Worm (Caenorhabditis elegans) whole organism, midembryonic: ENCODE data around the gene ptp-3.

Source experiments
- T22C8.4 ChIP-seq: fragments of 200-800 bp; sonication (Bioruptor generic); IDR thresholded peaks from 2 replicates; pipeline ENCODE4 v1.3.6; 2022; ENCODE audit warnings: missing genetic modification characterization, missing compliant biosample characterization
- cog-1 ChIP-seq: sonication (generic microtip); optimal IDR thresholded peaks from 2 replicates; lab custom pipeline; 2016; ENCODE audit warnings: missing genetic modification characterization, missing compliant biosample characterization
- flt-1 ChIP-seq: fragments of 200-800 bp; sonication (Bioruptor generic); IDR thresholded peaks from 2 replicates; pipeline ENCODE4 v1.3.6; 2022; ENCODE audit warnings: missing genetic modification characterization, missing compliant biosample characterization
- klf-2 ChIP-seq: fragments of 200-800 bp; sonication (Bioruptor generic); conservative IDR thresholded peaks from 2 replicates; pipeline ENCODE4 v1.3.6; 2022; ENCODE audit warnings: missing genetic modification reagents, missing genetic modification characterization, missing compliant biosample characterization
- med-1 ChIP-seq: sonication (generic microtip); optimal IDR thresholded peaks from 2 replicates; lab custom pipeline; 2017; ENCODE audit warnings: missing genetic modification characterization, mild to moderate bottlenecking, missing compliant biosample characterization, antibody characterized with exemption, missing genetic modification reagents; ENCODE audit not compliant: insufficient read depth
- tab-1 ChIP-seq: fragments of 200-800 bp; sonication (Bioruptor generic); IDR thresholded peaks from 2 replicates; pipeline ENCODE4 v1.3.6; 2022; ENCODE audit warnings: missing genetic modification characterization, missing compliant biosample characterization
- ztf-23 ChIP-seq: fragments of 200-800 bp; sonication (Bioruptor generic); IDR thresholded peaks from 2 replicates; pipeline ENCODE4 v1.3.6; 2022; ENCODE audit warnings: missing genetic modification reagents, missing genetic modification characterization, missing compliant biosample characterization
- ztf-29 ChIP-seq: fragments of 200-800 bp; sonication (Bioruptor generic); IDR thresholded peaks from 2 replicates; pipeline ENCODE4 v1.3.6; 2022; ENCODE audit warnings: missing genetic modification reagents, missing genetic modification characterization, missing compliant biosample characterization

DNA sequence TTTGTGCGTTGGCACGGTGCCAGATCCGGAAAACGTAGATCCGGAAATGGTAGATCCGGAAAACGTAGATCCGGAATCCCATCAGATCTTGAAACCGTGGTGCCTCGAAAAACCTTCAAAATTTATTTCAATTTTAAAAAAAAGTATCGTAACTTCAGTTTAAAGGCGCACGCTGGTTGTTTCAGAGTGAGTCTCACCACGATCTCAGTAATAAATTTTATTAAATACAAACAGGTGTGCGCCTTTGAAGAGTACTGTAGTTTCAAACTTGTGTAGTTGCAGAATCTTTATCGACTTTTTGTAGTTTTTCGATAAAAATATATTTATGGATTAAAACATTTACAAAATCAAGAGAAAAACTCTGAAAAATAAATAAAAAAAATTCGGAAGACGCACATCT is 75.3 kb downstream of the ptp-3 start:
- TF ChIP-seq ztf-23 (GFP tag; lab: Robert Waterston, UW) = no peak
- TF ChIP-seq klf-2 (GFP tag; lab: Robert Waterston, UW) = no peak
- no peak for TF ChIP-seq T22C8.4 (GFP tag; lab: Robert Waterston, UW)
- no peak for TF ChIP-seq ztf-29 (GFP tag; lab: Robert Waterston, UW)
- TF ChIP-seq tab-1 (GFP tag; lab: Robert Waterston, UW) = no peak
- TF ChIP-seq cog-1 = no peak
- TF ChIP-seq flt-1 (GFP tag; lab: Robert Waterston, UW) = no peak
- no peak for TF ChIP-seq med-1
